Fruit fly (Drosophila melanogaster): ENCODE data around the gene CG5112.

CG5112 gene

DNA sequence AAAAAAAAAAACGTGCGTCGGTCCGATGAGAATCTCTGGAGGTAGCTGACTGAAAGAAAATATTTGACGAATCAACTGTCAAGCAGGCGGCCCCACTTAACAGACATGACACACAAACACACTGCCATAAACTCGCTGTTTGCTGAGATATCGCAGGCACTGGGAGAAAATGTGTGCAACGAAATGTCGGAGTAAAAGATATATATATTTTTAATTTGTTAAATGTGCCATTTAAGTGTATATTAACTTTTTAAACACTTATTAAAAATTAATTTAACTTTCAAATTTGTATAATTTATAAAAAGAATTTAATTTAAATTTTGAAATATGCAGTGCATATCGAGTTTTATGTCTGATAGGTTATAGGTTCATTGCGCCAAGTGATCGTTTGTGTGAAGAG is 2.1 kb upstream of the CG5112 start (continued):
- TF ChIP-seq E2f1 (GFP tag; IDR thresholded peaks at IDR 0.05) (peak; percentile 45; the same call in 1 of the 2 replicates), HHEX (GFP tag; optimal IDR thresholded peaks at IDR 0.05) (peak; percentile 46), tup (GFP tag; optimal IDR thresholded peaks at IDR 0.05) (peak; percentile 37), Optix (GFP tag; IDR thresholded peaks at IDR 0.05) (no peak), az2 (GFP tag; optimal IDR thresholded peaks at IDR 0.05) (peak; percentile 33), CG2889 (GFP tag; IDR thresholded peaks at IDR 0.05) (no peak), CG8290 (GFP tag; optimal IDR thresholded peaks at IDR 0.05) (peak; percentile 41), CG8290 (tag; optimal IDR thresholded peaks at IDR 0.05) (no peak), CG8924 (tag; optimal IDR thresholded peaks at IDR 0.05) (peak; percentile 68), Atf6 (GFP tag; IDR thresholded peaks at IDR 0.05) (no peak), twi (tag; optimal IDR thresholded peaks at IDR 0.05) (no peak), CG12391 (tag; optimal IDR thresholded peaks at IDR 0.05) (peak; percentile 58), fd102C (GFP tag; optimal IDR thresholded peaks at IDR 0.05) (no peak), Fer2 (tag; optimal IDR thresholded peaks at IDR 0.05) (no peak), CG8359 (GFP tag; optimal IDR thresholded peaks at IDR 0.05; ENCODE audit: borderline replicate concordance) (no peak), pros (GFP tag; optimal IDR thresholded peaks at IDR 0.05) (no peak), CG11247 (GFP tag; IDR thresholded peaks at IDR 0.05) (peak; percentile 60), psq (GFP tag; optimal IDR thresholded peaks at IDR 0.05) (no peak), CG7839 (tag; optimal IDR thresholded peaks at IDR 0.05) (peak; percentile 77), Ets65A (GFP tag) (peak; percentile 55), so (GFP tag; IDR thresholded peaks at IDR 0.05) (peak; percentile 54; the same call in 1 of the 3 replicates), CG4404 (GFP tag; IDR thresholded peaks at IDR 0.05) (no peak), Ets97D (GFP tag; optimal IDR thresholded peaks at IDR 0.05) (no peak), CG32772 (GFP tag; IDR thresholded peaks at IDR 0.05) (peak; percentile 48; the same call in 1 of the 2 replicates), Side (GFP tag; optimal IDR thresholded peaks at IDR 0.05) (no peak), CG1832 (GFP tag; optimal IDR thresholded peaks at IDR 0.05) (no peak), sim (GFP tag; IDR thresholded peaks at IDR 0.05) (no peak), Hsf (GFP tag; optimal IDR thresholded peaks at IDR 0.05) (no peak), Fer3 (tag; optimal IDR thresholded peaks at IDR 0.05) (peak; percentile 52), CG10462 (GFP tag; optimal IDR thresholded peaks at IDR 0.05) (peak; percentile 19), NC2α (GFP tag; optimal IDR thresholded peaks at IDR 0.05) (no peak), CG12769 (tag; optimal IDR thresholded peaks at IDR 0.05) (no peak), NfI (GFP tag; optimal IDR thresholded peaks at IDR 0.05) (no peak), CG18619 (GFP tag; optimal IDR thresholded peaks at IDR 0.05) (no peak), zen (tag; optimal IDR thresholded peaks at IDR 0.05) (peak; percentile 19), CG6654 (GFP tag; optimal IDR thresholded peaks at IDR 0.05) (peak; percentile 7), CG1603 (tag; optimal IDR thresholded peaks at IDR 0.05) (peak; percentile 23), otp (GFP tag; IDR thresholded peaks at IDR 0.05) (no peak), Dad (GFP tag; optimal IDR thresholded peaks at IDR 0.05) (no peak), CG2120 (GFP tag; optimal IDR thresholded peaks at IDR 0.05) (no peak), CG9876 (GFP tag; optimal IDR thresholded peaks at IDR 0.05) (no peak), danr (GFP tag; IDR thresholded peaks at IDR 0.05) (peak; percentile 42; the same call in 1 of the 2 replicates), fd64A (GFP tag; optimal IDR thresholded peaks at IDR 0.05) (peak; percentile 47), cg (GFP tag; optimal IDR thresholded peaks at IDR 0.05) (no peak), CG7786 (GFP tag; optimal IDR thresholded peaks at IDR 0.05) (no peak), nom (GFP tag; optimal IDR thresholded peaks at IDR 0.05) (peak; percentile 32), B-H1 (GFP tag; IDR thresholded peaks at IDR 0.05) (no peak), nerfin-1 (tag; optimal IDR thresholded peaks at IDR 0.05) (peak; percentile 3), BEAF-32 (GFP tag; optimal IDR thresholded peaks at IDR 0.05) (no peak), Gsc (GFP tag; IDR thresholded peaks at IDR 0.05) (no peak), shn (GFP tag; optimal IDR thresholded peaks at IDR 0.05) (no peak), CG12942 (GFP tag; optimal IDR thresholded peaks at IDR 0.05) (no peak)
